Worm (Caenorhabditis elegans) whole organism, midembryonic: ENCODE measurements around the gene C05B5.17.

Experiments used
- cog-1 ChIP-seq: sonication (generic microtip); optimal IDR thresholded peaks from 2 replicates; lab custom pipeline; 2016; ENCODE audit warnings: missing genetic modification characterization, missing compliant biosample characterization
- flt-1 ChIP-seq: fragments of 200-800 bp; sonication (Bioruptor generic); IDR thresholded peaks from 2 replicates; pipeline ENCODE4 v1.3.6; 2022; ENCODE audit warnings: missing genetic modification characterization, missing compliant biosample characterization
- med-1 ChIP-seq: sonication (generic microtip); optimal IDR thresholded peaks from 2 replicates; lab custom pipeline; 2017; ENCODE audit warnings: missing genetic modification characterization, mild to moderate bottlenecking, missing compliant biosample characterization, antibody characterized with exemption, missing genetic modification reagents; ENCODE audit not compliant: insufficient read depth
- ztf-23 ChIP-seq: fragments of 200-800 bp; sonication (Bioruptor generic); IDR thresholded peaks from 2 replicates; pipeline ENCODE4 v1.3.6; 2022; ENCODE audit warnings: missing genetic modification reagents, missing genetic modification characterization, missing compliant biosample characterization
- ztf-29 ChIP-seq: fragments of 200-800 bp; sonication (Bioruptor generic); IDR thresholded peaks from 2 replicates; pipeline ENCODE4 v1.3.6; 2022; ENCODE audit warnings: missing genetic modification reagents, missing genetic modification characterization, missing compliant biosample characterization

DNA sequence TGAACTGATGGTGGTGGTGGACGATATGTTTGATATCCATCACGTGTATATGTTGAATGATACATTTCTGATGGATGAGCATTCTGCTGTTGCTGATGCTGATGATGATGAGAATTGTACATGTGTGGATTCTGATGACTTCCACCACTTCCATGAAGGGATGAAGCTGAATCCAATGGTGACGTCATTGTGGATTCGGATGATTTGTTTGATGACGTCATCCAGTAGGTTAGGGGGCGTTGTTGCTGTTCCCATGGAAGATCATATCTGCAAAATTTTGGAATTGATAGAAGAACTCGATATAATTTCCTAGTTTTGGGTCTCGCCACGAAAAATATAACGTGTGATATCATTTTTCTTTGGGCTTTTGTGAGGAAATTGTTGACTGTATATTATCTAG is 35.7 kb downstream of the C05B5.17 start:
- TF ChIP-seq med-1 (GFP tag; lab: Kevin White, UChicago) (no peak), ztf-23 (no peak), cog-1 (tag; lab: Kevin White, UChicago) (no peak), flt-1 (GFP tag; lab: Robert Waterston, UW) (no peak), ztf-29 (no peak)
